Worm (Caenorhabditis elegans) whole organism, L3 larva: Measurements from ENCODE around the gene lin-23.

ENCODE experiments used
- daf-12 ChIP-seq: fragments of 150-350 bp; optimal IDR thresholded peaks from 2 replicates; lab custom pipeline; 2014; ENCODE audit warnings: missing biosample characterization, missing genetic modification reagents, missing genetic modification characterization
- elt-2 ChIP-seq: sonication (generic microtip); optimal IDR thresholded peaks from 2 replicates; lab custom pipeline; 2016; ENCODE audit warnings: missing genetic modification reagents, mild to moderate bottlenecking, missing genetic modification characterization, missing compliant biosample characterization
- snpc-4 ChIP-seq: fragments of 150-350 bp; optimal IDR thresholded peaks from 2 replicates; lab custom pipeline; 2014; ENCODE audit warnings: missing biosample characterization, missing genetic modification characterization

DNA sequence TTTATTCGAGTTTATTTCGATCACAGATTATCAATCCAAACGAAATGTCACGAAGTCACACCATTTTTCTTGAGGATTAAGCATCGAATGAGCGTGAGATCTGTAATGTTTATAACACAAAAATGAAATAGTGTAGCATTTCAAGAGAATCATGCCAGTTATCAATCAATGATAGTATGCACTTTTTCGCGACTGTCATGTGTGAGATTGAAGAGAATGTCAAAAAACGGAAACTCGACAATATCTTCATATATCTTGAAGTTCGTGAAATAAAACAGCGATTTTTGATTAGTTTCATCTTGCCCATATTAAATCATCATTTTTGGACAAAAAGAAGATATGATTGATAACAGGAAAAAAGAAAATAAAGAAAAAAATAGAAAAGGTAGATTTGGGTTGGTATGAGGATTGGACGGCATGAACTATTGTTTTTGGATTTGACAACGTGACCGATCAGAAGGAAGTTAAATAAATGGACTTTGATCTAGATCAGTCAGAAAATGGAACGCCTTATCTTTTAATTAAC, 8.0 kb downstream of the lin-23 start:
- TF ChIP-seq elt-2 (tag; lab: Kevin White, UChicago) (no peak), snpc-4 (tag; lab: Kevin White, UChicago) (no peak), daf-12 (tag; lab: Kevin White, UChicago) (no peak)
